Worm (Caenorhabditis elegans) whole organism, L4/young adult: Measurements from ENCODE around the gene fbxa-163.

Experiments
- dao-5 ChIP-seq: sonication (generic microtip); optimal IDR thresholded peaks from 2 replicates; lab custom pipeline; 2016; ENCODE audit warnings: missing genotype, missing genetic modification characterization, moderate library complexity, missing compliant biosample characterization
- him-1 ChIP-seq: sonication (generic microtip); optimal IDR thresholded peaks from 2 replicates; lab custom pipeline; 2016; ENCODE audit warnings: missing genotype, missing genetic modification reagents, missing genetic modification characterization, missing compliant biosample characterization

DNA sequence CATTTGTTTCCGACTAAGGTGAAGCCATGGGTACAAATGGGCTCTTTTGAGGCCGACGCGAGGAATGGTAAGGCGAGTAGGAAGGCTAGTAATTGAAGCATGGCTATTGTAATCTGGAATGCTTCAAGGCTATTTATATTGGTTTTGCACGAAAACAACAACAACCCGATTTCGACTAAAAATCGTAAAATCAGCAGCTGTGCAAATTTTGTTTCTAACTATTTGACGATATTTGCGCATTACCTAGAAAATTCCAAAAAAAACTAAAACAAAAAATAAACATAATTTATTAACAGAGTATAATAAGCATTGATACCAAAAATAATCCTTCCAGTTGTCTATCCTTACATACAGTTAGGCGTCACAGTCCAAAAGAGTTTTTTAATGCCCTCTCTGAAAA lies 15.4 kb downstream of the fbxa-163 start, which contains the start of gene clec-20:
- TF ChIP-seq dao-5 (tag; lab: Kevin White, UChicago) (no peak), him-1 (no peak)
